Worm (Caenorhabditis elegans): Measurements from ENCODE around the gene sru-42.

sru-42 gene

ce11 chrV:15612886-15613285 lies 37.4 kb upstream of the sru-42 start, which contains the start of gene str-263:
Gene str-263, plus strand, starts transcription at chrV:15613186.
- TF ChIP-seq dmd-4 (tag; optimal IDR thresholded peaks at IDR 0.05; ENCODE audit: borderline replicate concordance) (no peak), ceh-22 (tag; optimal IDR thresholded peaks at IDR 0.05) (no peak)

ce11 chrV:15614534-15614933 lies 35.7 kb upstream of the sru-42 start:
- TF ChIP-seq hlh-8 (tag; optimal IDR thresholded peaks at IDR 0.05): no peak
- no peak for TF ChIP-seq ceh-22 (tag; optimal IDR thresholded peaks at IDR 0.05)
- no peak for TF ChIP-seq T23F11.4 (GFP tag; optimal IDR thresholded peaks at IDR 0.05)
- TF ChIP-seq pha-4 (tag; optimal IDR thresholded peaks at IDR 0.05): no peak
- no peak for TF ChIP-seq nhr-232 (tag; optimal IDR thresholded peaks at IDR 0.05)
- no peak for TF ChIP-seq nfya-1 (tag; optimal IDR thresholded peaks at IDR 0.05)
- TF ChIP-seq hlh-13 (GFP tag; optimal IDR thresholded peaks at IDR 0.05): no peak
- TF ChIP-seq sox-2 (GFP tag; IDR thresholded peaks at IDR 0.05): no peak

ce11 chrV:15621518-15621917 lies 28.7 kb upstream of the sru-42 start, which contains the start of gene C55A1.1:
Gene C55A1.1, plus strand, starts transcription at chrV:15621818.
- TF ChIP-seq ceh-24 (tag; optimal IDR thresholded peaks at IDR 0.05) (no peak), ceh-30 (tag; optimal IDR thresholded peaks at IDR 0.05) (no peak), tbx-7 (tag; optimal IDR thresholded peaks at IDR 0.05) (no peak), lim-6 (tag; optimal IDR thresholded peaks at IDR 0.05) (no peak), ceh-34 (tag; optimal IDR thresholded peaks at IDR 0.05) (no peak), ceh-22 (tag; optimal IDR thresholded peaks at IDR 0.05) (no peak), pat-9 (tag; optimal IDR thresholded peaks at IDR 0.05) (no peak), mec-3 (tag; optimal IDR thresholded peaks at IDR 0.05; ENCODE audit: borderline replicate concordance) (no peak), dmd-4 (tag; optimal IDR thresholded peaks at IDR 0.05; ENCODE audit: borderline replicate concordance) (no peak), ceh-18 (tag; optimal IDR thresholded peaks at IDR 0.05) (no peak), unc-55 (GFP tag; optimal IDR thresholded peaks at IDR 0.05) (no peak), ahr-1 (tag; optimal IDR thresholded peaks at IDR 0.05) (no peak), madf-2 (tag; optimal IDR thresholded peaks at IDR 0.05) (no peak), dve-1 (tag; optimal IDR thresholded peaks at IDR 0.05) (no peak), T23F11.4 (GFP tag; optimal IDR thresholded peaks at IDR 0.05) (no peak), pqm-1 (tag; optimal IDR thresholded peaks at IDR 0.05) (no peak), nfya-1 (tag; optimal IDR thresholded peaks at IDR 0.05) (no peak), lin-11 (tag; optimal IDR thresholded peaks at IDR 0.05) (no peak), pax-1 (tag; optimal IDR thresholded peaks at IDR 0.05) (no peak)

ce11 chrV:15625561-15625960 lies 24.7 kb upstream of the sru-42 start, which contains the start of gene C55A1.11:
Gene C55A1.11, plus strand, starts transcription at chrV:15625861.
- no peak for TF ChIP-seq ceh-31 (tag; optimal IDR thresholded peaks at IDR 0.05)
- no peak for TF ChIP-seq pqm-1 (tag; optimal IDR thresholded peaks at IDR 0.05)
- TF ChIP-seq ceh-9 (tag; optimal IDR thresholded peaks at IDR 0.05): no peak
- TF ChIP-seq pha-4 (tag; optimal IDR thresholded peaks at IDR 0.05): no peak
- TF ChIP-seq hlh-15 (tag; optimal IDR thresholded peaks at IDR 0.05): no peak

ce11 chrV:15629543-15629942 lies 20.7 kb upstream of the sru-42 start, which contains the start of gene str-248:
Gene str-248, minus strand, starts transcription at chrV:15629643.
- TF ChIP-seq npax-4 (tag; optimal IDR thresholded peaks at IDR 0.05) (no peak), gmeb-2 (tag; optimal IDR thresholded peaks at IDR 0.05) (no peak), ceh-18 (tag; optimal IDR thresholded peaks at IDR 0.05) (no peak), T23F11.4 (GFP tag; optimal IDR thresholded peaks at IDR 0.05) (no peak), tbx-2 (tag; optimal IDR thresholded peaks at IDR 0.05) (no peak), ceh-9 (tag; optimal IDR thresholded peaks at IDR 0.05) (no peak), lin-11 (tag; optimal IDR thresholded peaks at IDR 0.05) (no peak), lim-6 (tag; optimal IDR thresholded peaks at IDR 0.05) (no peak), ceh-6 (GFP tag; optimal IDR thresholded peaks at IDR 0.05) (no peak), eyg-1 (tag; optimal IDR thresholded peaks at IDR 0.05) (no peak), elt-4 (tag; optimal IDR thresholded peaks at IDR 0.05) (no peak), Y22D7AL.16 (tag; optimal IDR thresholded peaks at IDR 0.05) (no peak), K09A11.1 (tag; optimal IDR thresholded peaks at IDR 0.05; ENCODE audit: insufficient read depth) (no peak), ama-1 (optimal IDR thresholded peaks at IDR 0.05) (no peak), nfya-1 (tag; optimal IDR thresholded peaks at IDR 0.05) (no peak), zip-5 (tag; optimal IDR thresholded peaks at IDR 0.05) (no peak), C38D4.7 (GFP tag; optimal IDR thresholded peaks at IDR 0.05) (no peak), ceh-22 (tag; optimal IDR thresholded peaks at IDR 0.05) (no peak), hlh-30 (tag; optimal IDR thresholded peaks at IDR 0.05; ENCODE audit: insufficient read depth) (no peak)

Data from whole organism, late embryonic.